Worm (Caenorhabditis elegans) whole organism, early embryonic: ENCODE data around the gene vab-15.

ENCODE experiments used
- B0310.2 ChIP-seq: sonication (generic microtip); optimal IDR thresholded peaks from 2 replicates; lab custom pipeline; 2016; ENCODE audit warnings: mild to moderate bottlenecking, missing genetic modification characterization, missing compliant biosample characterization
- F13C5.2 ChIP-seq: sonication (generic microtip); optimal IDR thresholded peaks from 2 replicates; lab custom pipeline; 2017; ENCODE audit warnings: mild to moderate bottlenecking, missing genetic modification characterization, inconsistent platforms, missing compliant biosample characterization
- aly-1 ChIP-seq: sonication (generic microtip); optimal IDR thresholded peaks from 2 replicates; lab custom pipeline; 2016; ENCODE audit warnings: missing genetic modification characterization, missing compliant biosample characterization
- ama-1 ChIP-seq: fragments of 150-350 bp; optimal IDR thresholded peaks from 2 replicates; lab custom pipeline; 2014
- ceh-13 ChIP-seq: fragments of 200-800 bp; sonication (Bioruptor generic); optimal IDR thresholded peaks from 2 replicates; lab custom pipeline; 2018; ENCODE audit warnings: mild to moderate bottlenecking, missing genetic modification characterization, missing compliant biosample characterization
- ceh-36 ChIP-seq: sonication (generic microtip); optimal IDR thresholded peaks from 2 replicates; lab custom pipeline; 2016; ENCODE audit warnings: missing genetic modification characterization, inconsistent platforms, missing compliant biosample characterization
- ets-7 ChIP-seq: sonication (generic microtip); optimal IDR thresholded peaks from 2 replicates; lab custom pipeline; 2016; ENCODE audit warnings: missing genotype, missing genetic modification characterization, missing compliant biosample characterization
- flt-1 ChIP-seq: fragments of 200-800 bp; sonication (Bioruptor generic); IDR thresholded peaks from 2 replicates; pipeline ENCODE4 v1.3.6; 2022; ENCODE audit warnings: missing genetic modification characterization, missing compliant biosample characterization
- hmbx-1 ChIP-seq: sonication (generic microtip); optimal IDR thresholded peaks from 2 replicates; lab custom pipeline; 2016; ENCODE audit warnings: mild to moderate bottlenecking, missing genetic modification characterization, missing compliant biosample characterization
- hmg-4 ChIP-seq: fragments of 200-800 bp; sonication (Bioruptor generic); optimal IDR thresholded peaks from 2 replicates; lab custom pipeline; 2018; ENCODE audit warnings: mild to moderate bottlenecking, missing genetic modification characterization, missing compliant biosample characterization
- hnd-1 ChIP-seq: sonication (generic microtip); optimal IDR thresholded peaks from 2 replicates; lab custom pipeline; 2016; ENCODE audit warnings: missing genetic modification characterization, missing compliant biosample characterization
- pes-1 ChIP-seq: fragments of 200-800 bp; sonication (Bioruptor generic); IDR thresholded peaks from 2 replicates; pipeline ENCODE4 v1.3.6; 2022; ENCODE audit warnings: missing genetic modification reagents, missing genetic modification characterization, missing compliant biosample characterization
- scrt-1 ChIP-seq: fragments of 200-800 bp; sonication (Bioruptor generic); IDR thresholded peaks from 2 replicates; pipeline ENCODE4 v1.3.6; 2022; ENCODE audit warnings: missing genetic modification characterization, missing compliant biosample characterization
- sea-1 ChIP-seq: fragments of 200-800 bp; sonication (Bioruptor generic); conservative IDR thresholded peaks from 2 replicates; pipeline ENCODE4 v1.3.6; 2022; ENCODE audit warnings: missing genetic modification characterization, missing compliant biosample characterization
- tbx-11 ChIP-seq: fragments of 200-800 bp; sonication (Bioruptor generic); IDR thresholded peaks from 2 replicates; pipeline ENCODE4 v1.3.6; 2022; ENCODE audit warnings: missing genetic modification characterization, missing compliant biosample characterization
- tbx-37 ChIP-seq: fragments of 200-800 bp; sonication (Bioruptor generic); conservative IDR thresholded peaks from 2 replicates; pipeline ENCODE4 v1.3.6; 2022; ENCODE audit warnings: missing genetic modification reagents, missing genetic modification characterization, missing compliant biosample characterization
- tra-4 ChIP-seq: sonication (generic microtip); optimal IDR thresholded peaks from 2 replicates; lab custom pipeline; 2017; ENCODE audit warnings: missing genetic modification characterization, missing compliant biosample characterization

vab-15 gene

DNA sequence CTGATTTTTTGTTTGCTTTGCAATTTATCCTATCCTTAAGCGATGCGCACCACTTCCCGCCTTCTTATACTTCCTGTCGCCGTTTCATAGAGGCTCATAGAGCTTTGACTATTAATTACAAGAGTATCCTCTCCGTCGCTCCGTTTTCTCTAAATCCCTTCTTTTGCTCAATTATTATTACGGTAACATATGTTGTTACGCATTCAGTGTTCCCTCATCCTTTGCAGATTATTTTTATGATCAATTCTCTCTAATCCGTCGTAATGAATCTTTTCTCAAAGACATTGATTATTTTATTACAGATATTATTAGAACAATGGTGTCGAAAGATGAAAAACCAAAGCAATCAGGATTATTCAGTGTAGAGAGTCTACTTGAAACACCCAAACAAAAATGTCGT, at the start of gene vab-15:
TSS of gene vab-15 (plus strand) at position 301 of the 400 bp plus-strand sequence.
- TF ChIP-seq ceh-36 (tag; lab: Kevin White, UChicago) = peak; percentile 34
- no peak for TF ChIP-seq sea-1
- no peak for TF ChIP-seq B0310.2

ce11 chrX:9798530-9798929, 48.5 kb upstream of the vab-15 start, which contains the start of gene F36G3.3:
TSS of gene F36G3.3 (plus strand) at chrX:9798835.
- no peak for TF ChIP-seq flt-1 (GFP tag; lab: Robert Waterston, UW)
- no peak for TF ChIP-seq hmbx-1 (tag; lab: Kevin White, UChicago)
- no peak for TF ChIP-seq tbx-11
- TF ChIP-seq tra-4 = no peak
- TF ChIP-seq tbx-37 = no peak
- no peak for TF ChIP-seq hmg-4 (GFP tag; lab: Kevin White, UChicago)
- TF ChIP-seq F13C5.2 (tag; lab: Kevin White, UChicago) = no peak
- no peak for TF ChIP-seq ama-1 (lab: Kevin White, UChicago)

- TF ChIP-seq hmbx-1 (tag; lab: Kevin White, UChicago) = no peak
- TF ChIP-seq scrt-1 (GFP tag; lab: Robert Waterston, UW) = no peak
- no peak for TF ChIP-seq tra-4
- TF ChIP-seq ceh-36 (tag; lab: Kevin White, UChicago) = no peak
- no peak for TF ChIP-seq ama-1 (lab: Kevin White, UChicago)
- TF ChIP-seq F13C5.2 (tag; lab: Kevin White, UChicago) = no peak
- TF ChIP-seq pes-1 = no peak
- no peak for TF ChIP-seq sea-1
- no peak for TF ChIP-seq ceh-13 (GFP tag; lab: Kevin White, UChicago)
- TF ChIP-seq flt-1 (GFP tag; lab: Robert Waterston, UW) = no peak
- TF ChIP-seq tbx-37 = no peak
- TF ChIP-seq ets-7 (tag; lab: Kevin White, UChicago) = no peak
- TF ChIP-seq aly-1 (tag; lab: Kevin White, UChicago) = no peak
- no peak for TF ChIP-seq hnd-1 (tag; lab: Kevin White, UChicago)
- no peak for TF ChIP-seq tbx-11
- no peak for TF ChIP-seq B0310.2
- no peak for TF ChIP-seq hmg-4 (GFP tag; lab: Kevin White, UChicago)
Observed at ce11 chrX:9803603-9804002, 43.5 kb upstream of the vab-15 start.

- TF ChIP-seq B0310.2 = no peak
- TF ChIP-seq tbx-37 = no peak
- no peak for TF ChIP-seq ets-7 (tag; lab: Kevin White, UChicago)
- no peak for TF ChIP-seq tbx-11
- TF ChIP-seq scrt-1 (GFP tag; lab: Robert Waterston, UW) = no peak
- TF ChIP-seq F13C5.2 (tag; lab: Kevin White, UChicago) = no peak
- no peak for TF ChIP-seq ceh-13 (GFP tag; lab: Kevin White, UChicago)
- TF ChIP-seq ceh-36 (tag; lab: Kevin White, UChicago) = no peak
- TF ChIP-seq ama-1 (lab: Kevin White, UChicago) = no peak
- no peak for TF ChIP-seq aly-1 (tag; lab: Kevin White, UChicago)
- no peak for TF ChIP-seq pes-1
- no peak for TF ChIP-seq flt-1 (GFP tag; lab: Robert Waterston, UW)
- no peak for TF ChIP-seq tra-4
- no peak for TF ChIP-seq hmg-4 (GFP tag; lab: Kevin White, UChicago)
- TF ChIP-seq sea-1 = no peak
- TF ChIP-seq hmbx-1 (tag; lab: Kevin White, UChicago) = no peak
- no peak for TF ChIP-seq hnd-1 (tag; lab: Kevin White, UChicago)
Observed at ce11 chrX:9804735-9805134, 42.3 kb upstream of the vab-15 start.

DNA sequence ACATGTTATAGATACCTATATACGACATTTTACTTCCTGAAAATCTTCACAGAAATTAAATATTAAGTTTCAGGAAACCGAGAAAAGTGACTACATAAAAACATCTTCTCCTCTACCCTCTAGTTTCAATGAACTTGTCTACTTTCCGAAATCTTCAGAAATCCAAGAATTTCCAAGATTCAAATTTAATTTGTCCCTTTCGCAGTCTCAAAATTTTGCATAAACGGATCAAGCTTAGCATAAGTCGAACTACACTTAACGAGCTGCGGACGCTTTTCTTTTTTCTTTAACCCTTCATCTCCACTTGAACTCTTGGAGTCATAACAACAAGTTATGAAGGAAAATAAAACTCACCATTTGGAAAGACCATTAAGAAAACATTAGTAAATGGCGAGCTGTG, 41.6 kb upstream of the vab-15 start:
- no peak for TF ChIP-seq tbx-11
- no peak for TF ChIP-seq pes-1
- no peak for TF ChIP-seq aly-1 (tag; lab: Kevin White, UChicago)
- no peak for TF ChIP-seq tbx-37
- no peak for TF ChIP-seq sea-1

DNA sequence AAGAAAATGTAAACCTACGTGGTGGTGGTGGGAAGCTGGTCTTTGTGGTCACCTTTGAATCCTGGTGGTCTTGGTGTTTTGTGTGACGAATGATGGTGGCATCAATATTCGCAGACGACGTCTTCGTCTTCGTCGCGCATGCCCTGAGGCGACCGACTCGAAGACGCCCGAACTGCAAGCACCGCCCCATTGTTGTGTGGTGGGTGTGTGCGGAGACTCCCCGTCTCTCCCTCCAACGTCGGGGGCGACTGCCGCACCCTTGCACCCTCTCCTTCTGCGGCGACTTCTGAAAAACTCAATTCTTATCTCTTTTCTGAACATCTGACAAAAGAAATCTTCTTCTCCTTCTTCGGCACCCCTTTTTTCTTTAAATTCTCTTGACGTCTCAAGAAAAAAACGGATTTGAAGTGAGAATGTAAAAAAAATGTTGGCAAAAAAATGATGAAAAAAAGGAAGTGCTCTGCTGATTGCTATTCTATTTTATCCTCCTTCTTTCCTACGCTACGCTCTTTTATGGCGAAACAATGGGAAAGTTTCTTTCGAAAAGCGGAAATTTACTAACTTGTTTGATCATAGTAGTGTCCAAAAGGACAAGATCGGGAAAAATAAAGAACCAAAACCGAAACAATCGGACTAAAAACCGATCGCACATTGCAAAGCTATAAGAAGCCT, 39.6 kb upstream of the vab-15 start, which contains the start of gene lgc-47:
TSS of gene lgc-47 (minus strand) at position 286 of the 672 bp plus-strand sequence.
- TF ChIP-seq ets-7 (tag; lab: Kevin White, UChicago) (no peak), ama-1 (lab: Kevin White, UChicago) (no peak), F13C5.2 (tag; lab: Kevin White, UChicago) (no peak), flt-1 (GFP tag; lab: Robert Waterston, UW) (no peak), hmg-4 (GFP tag; lab: Kevin White, UChicago) (no peak), ceh-36 (tag; lab: Kevin White, UChicago) (no peak), pes-1 (no peak), tra-4 (no peak), B0310.2 (no peak), hnd-1 (tag; lab: Kevin White, UChicago) (no peak), tbx-37 (no peak), tbx-11 (no peak), scrt-1 (GFP tag; lab: Robert Waterston, UW) (no peak), hmbx-1 (tag; lab: Kevin White, UChicago) (no peak), aly-1 (tag; lab: Kevin White, UChicago) (no peak)

- no peak for TF ChIP-seq scrt-1 (GFP tag; lab: Robert Waterston, UW)
- TF ChIP-seq aly-1 (tag; lab: Kevin White, UChicago) = no peak
- no peak for TF ChIP-seq F13C5.2 (tag; lab: Kevin White, UChicago)
- no peak for TF ChIP-seq ceh-36 (tag; lab: Kevin White, UChicago)
- no peak for TF ChIP-seq ets-7 (tag; lab: Kevin White, UChicago)
- TF ChIP-seq flt-1 (GFP tag; lab: Robert Waterston, UW) = no peak
- TF ChIP-seq pes-1 = no peak
- TF ChIP-seq hmbx-1 (tag; lab: Kevin White, UChicago) = no peak
- TF ChIP-seq hmg-4 (GFP tag; lab: Kevin White, UChicago) = no peak
- no peak for TF ChIP-seq ama-1 (lab: Kevin White, UChicago)
- no peak for TF ChIP-seq tbx-11
- TF ChIP-seq tbx-37 = no peak
Observed at ce11 chrX:9814132-9814811, 32.8 kb upstream of the vab-15 start.
